Fruit fly (Drosophila melanogaster) whole organism, embryonic: Measurements from ENCODE around the gene CHES-1-like.

ENCODE experiments used
- Antp ChIP-seq: fragments of 200-800 bp; sonication (Bioruptor generic); optimal IDR thresholded peaks from 3 replicates; lab custom pipeline; 2016; ENCODE audit warnings: missing biosample characterization, missing genetic modification characterization
- CG10462 ChIP-seq: fragments of 200-800 bp; sonication (Bioruptor generic); optimal IDR thresholded peaks from 2 replicates; lab custom pipeline; 2016; ENCODE audit warnings: missing biosample characterization, missing genetic modification characterization
- CG10959 ChIP-seq: fragments of 200-800 bp; sonication (Bioruptor generic); IDR thresholded peaks from 2 replicates; pipeline ENCODE4 v1.3.6; 2022; ENCODE audit warnings: missing biosample characterization, missing genetic modification characterization
- CG11398 ChIP-seq: fragments of 200-800 bp; sonication (Bioruptor generic); optimal IDR thresholded peaks from 2 replicates; lab custom pipeline; 2016; ENCODE audit warnings: missing biosample characterization, missing genetic modification characterization
- CG11560 ChIP-seq: fragments of 200-800 bp; sonication (Bioruptor generic); IDR thresholded peaks from 3 replicates; pipeline ENCODE4 v1.3.6; 2022; ENCODE audit warnings: missing biosample characterization, missing genetic modification characterization
- CG11695 ChIP-seq: fragments of 200-800 bp; sonication (Bioruptor generic); IDR thresholded peaks from 3 replicates; pipeline ENCODE4 v1.3.6; 2022; ENCODE audit warnings: missing biosample characterization, missing genetic modification characterization
- CG12155 ChIP-seq: fragments of 200-800 bp; sonication (Bioruptor generic); optimal IDR thresholded peaks from 3 replicates; lab custom pipeline; 2016; ENCODE audit warnings: missing biosample characterization, missing genetic modification characterization
- CG12391 ChIP-seq: fragments of 200-800 bp; sonication (Bioruptor generic); optimal IDR thresholded peaks from 3 replicates; lab custom pipeline; 2018; ENCODE audit warnings: missing biosample characterization, mild to moderate bottlenecking, missing genetic modification characterization, moderate library complexity
- CG1603 ChIP-seq: fragments of 200-800 bp; sonication (Bioruptor generic); optimal IDR thresholded peaks from 2 replicates; lab custom pipeline; 2019; ENCODE audit warnings: missing biosample characterization, mild to moderate bottlenecking, missing genetic modification characterization, moderate library complexity
- CG17612 ChIP-seq: fragments of 200-800 bp; sonication (Bioruptor generic); IDR thresholded peaks from 2 replicates; pipeline ENCODE4 v1.3.6; 2022; ENCODE audit warnings: missing biosample characterization, missing genetic modification characterization
- CG18262 ChIP-seq: fragments of 200-800 bp; optimal IDR thresholded peaks from 3 replicates; lab custom pipeline; 2019; ENCODE audit warnings: missing biosample characterization, mild to moderate bottlenecking, missing genetic modification characterization, moderate library complexity
- CG2678 ChIP-seq: fragments of 200-800 bp; sonication (Bioruptor generic); optimal IDR thresholded peaks from 3 replicates; lab custom pipeline; 2019; ENCODE audit warnings: missing biosample characterization, mild to moderate bottlenecking, missing genetic modification characterization, moderate library complexity
- CG32767 ChIP-seq: fragments of 200-800 bp; sonication (Bioruptor generic); IDR thresholded peaks from 2 replicates; pipeline ENCODE4 v1.3.6; 2022; ENCODE audit warnings: missing biosample characterization, missing genetic modification characterization
- CG33213 ChIP-seq: fragments of 200-800 bp; sonication (Bioruptor generic); optimal IDR thresholded peaks from 3 replicates; lab custom pipeline; 2016; ENCODE audit warnings: missing biosample characterization, missing genetic modification characterization
- CG3838 ChIP-seq: fragments of 200-800 bp; sonication (Bioruptor generic); optimal IDR thresholded peaks from 3 replicates; lab custom pipeline; 2016; ENCODE audit warnings: missing biosample characterization, missing genetic modification characterization
- CG3995 ChIP-seq: fragments of 200-800 bp; sonication (Bioruptor generic); optimal IDR thresholded peaks from 3 replicates; lab custom pipeline; 2016; ENCODE audit warnings: missing biosample characterization, missing genetic modification characterization
- CG4328 ChIP-seq: fragments of 200-800 bp; sonication (Bioruptor generic); optimal IDR thresholded peaks from 3 replicates; lab custom pipeline; 2017; ENCODE audit warnings: missing biosample characterization, missing genetic modification reagents, missing genetic modification characterization
- CG4424 ChIP-seq: fragments of 200-800 bp; sonication (Bioruptor generic); optimal IDR thresholded peaks from 3 replicates; lab custom pipeline; 2016; ENCODE audit warnings: missing biosample characterization, missing genetic modification characterization
- CG4617 ChIP-seq: fragments of 200-800 bp; sonication (Bioruptor generic); optimal IDR thresholded peaks from 3 replicates; lab custom pipeline; 2016; ENCODE audit warnings: missing biosample characterization, missing genetic modification characterization, borderline replicate concordance
- CG6689 ChIP-seq: fragments of 200-800 bp; sonication (Bioruptor generic); IDR thresholded peaks from 2 replicates; pipeline ENCODE4 v1.3.6; 2022; ENCODE audit warnings: missing biosample characterization, missing genetic modification characterization
- CG8924 ChIP-seq: fragments of 200-800 bp; optimal IDR thresholded peaks from 3 replicates; lab custom pipeline; 2019; ENCODE audit warnings: missing biosample characterization, mild to moderate bottlenecking, missing genetic modification characterization, moderate library complexity
- CG9609 ChIP-seq: fragments of 200-800 bp; sonication (Bioruptor generic); optimal IDR thresholded peaks from 3 replicates; lab custom pipeline; 2016; ENCODE audit warnings: missing biosample characterization, missing genetic modification characterization
- CG9727 ChIP-seq: fragments of 200-800 bp; sonication (Bioruptor generic); optimal IDR thresholded peaks from 3 replicates; lab custom pipeline; 2017; ENCODE audit warnings: missing biosample characterization, mild to moderate bottlenecking, missing genetic modification characterization
- Dfd ChIP-seq, 2 experiments: fragments of >200 bp; optimal IDR thresholded peaks; 2 replicates each; lab custom pipeline; 2017; ENCODE audit warnings: missing biosample characterization in 2 of 2, missing genetic modification characterization in 2 of 2
- Dll ChIP-seq: fragments of 200-800 bp; sonication (Bioruptor generic); IDR thresholded peaks from 4 replicates; pipeline ENCODE4 v1.3.6; 2022; ENCODE audit warnings: missing biosample characterization, missing genetic modification characterization; ENCODE audit not compliant: partially characterized antibody
- Ets65A ChIP-seq: fragments of 200-800 bp; sonication (Bioruptor generic); peaks from one replicate; lab custom pipeline; 2016; ENCODE audit warnings: missing biosample characterization, missing genetic modification characterization
- Fer2 ChIP-seq: fragments of 200-800 bp; sonication (Bioruptor generic); optimal IDR thresholded peaks from 2 replicates; lab custom pipeline; 2018; ENCODE audit warnings: missing biosample characterization, mild to moderate bottlenecking, missing genetic modification characterization, moderate library complexity
- HLH4C ChIP-seq: fragments of 200-800 bp; sonication (Bioruptor generic); IDR thresholded peaks from 3 replicates; pipeline ENCODE4 v1.3.6; 2022; ENCODE audit warnings: missing biosample characterization, missing genetic modification characterization; ENCODE audit not compliant: partially characterized antibody
- Mad ChIP-seq: fragments of 200-800 bp; sonication (Bioruptor generic); optimal IDR thresholded peaks from 2 replicates; lab custom pipeline; 2016; ENCODE audit warnings: missing biosample characterization, missing genetic modification characterization
- Myb ChIP-seq: fragments of 200-800 bp; sonication (Bioruptor generic); optimal IDR thresholded peaks from 2 replicates; lab custom pipeline; 2016; ENCODE audit warnings: missing biosample characterization, missing genetic modification characterization
- Ssrp ChIP-seq: fragments of 200-800 bp; sonication (Bioruptor generic); optimal IDR thresholded peaks from 2 replicates; lab custom pipeline; 2018; ENCODE audit warnings: missing biosample characterization, mild to moderate bottlenecking, missing genetic modification characterization, moderate library complexity
- amos ChIP-seq: fragments of 200-800 bp; sonication (Bioruptor generic); IDR thresholded peaks from 2 replicates; pipeline ENCODE4 v1.3.6; 2022; ENCODE audit warnings: missing biosample characterization, missing genetic modification characterization; ENCODE audit not compliant: partially characterized antibody
- bbx ChIP-seq: fragments of 200-800 bp; sonication (Bioruptor generic); IDR thresholded peaks from 2 replicates; pipeline ENCODE4 v1.3.6; 2022; ENCODE audit warnings: missing biosample characterization, missing genetic modification characterization; ENCODE audit not compliant: partially characterized antibody
- br ChIP-seq: fragments of >200 bp; optimal IDR thresholded peaks from 2 replicates; lab custom pipeline; 2017
- bsh ChIP-seq, 2 experiments: fragments of 200-800 bp; sonication (Bioruptor generic); optimal IDR thresholded peaks; 2 replicates each; lab custom pipeline; 2017 to 2018; ENCODE audit warnings: mild to moderate bottlenecking in 2 of 2, missing biosample characterization in 2 of 2, missing genetic modification characterization in 2 of 2, moderate library complexity in 1 of 2
- ci ChIP-seq: fragments of 200-800 bp; sonication (Bioruptor generic); IDR thresholded peaks from 3 replicates; pipeline ENCODE4 v1.3.6; 2022; ENCODE audit warnings: missing biosample characterization, missing genetic modification characterization
- dan ChIP-seq: fragments of 200-800 bp; sonication (Bioruptor generic); IDR thresholded peaks from 2 replicates; pipeline ENCODE4 v1.3.6; 2022; ENCODE audit warnings: missing biosample characterization, missing genetic modification characterization
- emc ChIP-seq: fragments of 200-800 bp; sonication (Bioruptor generic); optimal IDR thresholded peaks from 2 replicates; lab custom pipeline; 2016; ENCODE audit warnings: missing biosample characterization, missing genetic modification characterization
- hth ChIP-seq: fragments of >200 bp; optimal IDR thresholded peaks from 2 replicates; lab custom pipeline; 2017; ENCODE audit warnings: inconsistent platforms
- kah ChIP-seq: fragments of 200-800 bp; sonication (Bioruptor generic); optimal IDR thresholded peaks from 2 replicates; lab custom pipeline; 2018; ENCODE audit warnings: missing biosample characterization, mild to moderate bottlenecking, missing genetic modification characterization
- klu ChIP-seq: fragments of 200-800 bp; sonication (Bioruptor generic); IDR thresholded peaks from 2 replicates; pipeline ENCODE4 v1.3.6; 2022; ENCODE audit warnings: missing biosample characterization, missing genetic modification characterization
- mirr ChIP-seq: fragments of 200-800 bp; sonication (Bioruptor generic); optimal IDR thresholded peaks from 3 replicates; lab custom pipeline; 2018; ENCODE audit warnings: missing biosample characterization, mild to moderate bottlenecking, missing genetic modification characterization
- sim ChIP-seq: fragments of 200-800 bp; sonication (Bioruptor generic); IDR thresholded peaks from 2 replicates; pipeline ENCODE4 v1.3.6; 2022; ENCODE audit warnings: missing biosample characterization, missing genetic modification characterization
- sob ChIP-seq: fragments of 200-800 bp; sonication (Bioruptor generic); IDR thresholded peaks from 2 replicates; pipeline ENCODE4 v1.3.6; 2022; ENCODE audit warnings: missing biosample characterization, missing genetic modification characterization
- stwl ChIP-seq: fragments of 200-800 bp; sonication (Bioruptor generic); optimal IDR thresholded peaks from 3 replicates; lab custom pipeline; 2018; ENCODE audit warnings: missing biosample characterization, mild to moderate bottlenecking, missing genetic modification characterization, moderate library complexity
- trh ChIP-seq: fragments of 200-800 bp; sonication (Bioruptor generic); optimal IDR thresholded peaks from 2 replicates; lab custom pipeline; 2016; ENCODE audit warnings: missing biosample characterization, missing genetic modification characterization
- vfl ChIP-seq: fragments of 200-800 bp; sonication (Bioruptor generic); optimal IDR thresholded peaks from 2 replicates; lab custom pipeline; 2016; ENCODE audit warnings: missing biosample characterization, missing genetic modification characterization
- vnd ChIP-seq: fragments of 200-800 bp; sonication (Bioruptor generic); IDR thresholded peaks from 3 replicates; pipeline ENCODE4 v1.3.6; 2022; ENCODE audit warnings: missing biosample characterization, missing genetic modification characterization; ENCODE audit not compliant: partially characterized antibody
- zen ChIP-seq: fragments of 200-800 bp; sonication (Bioruptor generic); optimal IDR thresholded peaks from 3 replicates; lab custom pipeline; 2018; ENCODE audit warnings: missing biosample characterization, mild to moderate bottlenecking, missing genetic modification characterization, moderate library complexity

Gene CHES-1-like

dm6 chrX:7698000-7698896 is 10.9 kb downstream of the CHES-1-like start (continued):
- TF ChIP-seq Ssrp (tag; lab: Kevin White, UChicago): peak; percentile 95
- peak; percentile 82 for TF ChIP-seq CG10959 (GFP tag; lab: Robert Waterston, UW)
- peak; percentile 91 for TF ChIP-seq trh (GFP tag; lab: Kevin White, UChicago)
- no peak for TF ChIP-seq br (lab: Kevin White, UChicago)
- TF ChIP-seq CG2678 (tag; lab: Kevin White, UChicago): peak; percentile 98
- peak; percentile 68 for TF ChIP-seq Myb (GFP tag; lab: Kevin White, UChicago)
- peak; percentile 86 for TF ChIP-seq emc (GFP tag; lab: Kevin White, UChicago)
- peak; percentile 94 for TF ChIP-seq sim (GFP tag; lab: Robert Waterston, UW)
- peak; percentile 93 for TF ChIP-seq CG4424 (GFP tag; lab: Kevin White, UChicago)
- TF ChIP-seq CG32767: peak; percentile 96
- peak; percentile 95 for TF ChIP-seq CG6689 (GFP tag; lab: Robert Waterston, UW)
- TF ChIP-seq Antp (GFP tag; lab: Kevin White, UChicago): peak; percentile 78
- TF ChIP-seq CG3838 (GFP tag; lab: Kevin White, UChicago): peak; percentile 86
- TF ChIP-seq Dfd (GFP tag; optimal IDR thresholded peaks at IDR 0.05; lab: Kevin White, UChicago): peak in 1 of 2 experiments; percentile 34
- TF ChIP-seq hth (lab: Kevin White, UChicago): no peak
- peak; percentile 88 for TF ChIP-seq zen (tag; lab: Kevin White, UChicago)
- peak; percentile 93 for TF ChIP-seq Mad (GFP tag; lab: Kevin White, UChicago)
- TF ChIP-seq CG18262 (tag; lab: Kevin White, UChicago): peak; percentile 94
- TF ChIP-seq CG3995 (GFP tag; lab: Kevin White, UChicago): peak; percentile 71
- TF ChIP-seq CG4617 (GFP tag; lab: Kevin White, UChicago): peak; percentile 73
- no peak for TF ChIP-seq Dll (GFP tag; lab: Robert Waterston, UW)
- peak; percentile 95 for TF ChIP-seq CG11695 (GFP tag; lab: Robert Waterston, UW)
- TF ChIP-seq klu (GFP tag; lab: Robert Waterston, UW): peak; percentile 92
- TF ChIP-seq CG10462 (GFP tag; lab: Kevin White, UChicago): peak; percentile 88
- peak; percentile 57 for TF ChIP-seq dan (GFP tag; lab: Robert Waterston, UW)
- peak; percentile 88 for TF ChIP-seq CG1603 (tag; lab: Kevin White, UChicago)
- TF ChIP-seq bsh (GFP tag; optimal IDR thresholded peaks at IDR 0.05; lab: Kevin White, UChicago): peak; percentile 66 to 96
- TF ChIP-seq CG4328 (GFP tag; lab: Kevin White, UChicago): peak; percentile 90
- TF ChIP-seq CG12155: peak; percentile 91
- peak; percentile 88 for TF ChIP-seq vfl (GFP tag; lab: Kevin White, UChicago)
- TF ChIP-seq mirr (GFP tag; lab: Kevin White, UChicago): peak; percentile 72
- peak; percentile 74 for TF ChIP-seq CG33213
- TF ChIP-seq Ets65A (GFP tag; lab: Kevin White, UChicago): peak; percentile 98
- TF ChIP-seq CG12391 (tag; lab: Kevin White, UChicago): peak; percentile 97
- peak; percentile 84 for TF ChIP-seq CG17612
- peak; percentile 94 for TF ChIP-seq Fer2 (tag; lab: Kevin White, UChicago)
- peak; percentile 97 for TF ChIP-seq ci (GFP tag; lab: Robert Waterston, UW)
- peak; percentile 97 for TF ChIP-seq CG8924 (tag; lab: Kevin White, UChicago)
- no peak for TF ChIP-seq vnd (GFP tag; lab: Robert Waterston, UW)
- peak; percentile 82 for TF ChIP-seq CG9609 (GFP tag; lab: Kevin White, UChicago)
- TF ChIP-seq stwl (tag; lab: Kevin White, UChicago): no peak
- TF ChIP-seq bbx (GFP tag; lab: Robert Waterston, UW): no peak
- no peak for TF ChIP-seq amos (GFP tag; lab: Robert Waterston, UW)
- peak; percentile 74 for TF ChIP-seq CG11398 (GFP tag; lab: Kevin White, UChicago)
- peak; percentile 85 for TF ChIP-seq CG11560
- no peak for TF ChIP-seq HLH4C (GFP tag; lab: Robert Waterston, UW)
- peak; percentile 96 for TF ChIP-seq CG9727 (GFP tag; lab: Kevin White, UChicago)
- peak; percentile 90 for TF ChIP-seq kah (GFP tag; lab: Kevin White, UChicago)
- TF ChIP-seq sob (GFP tag; lab: Robert Waterston, UW): peak; percentile 96
